Fruit fly (Drosophila melanogaster) whole organism, embryonic: ENCODE results near the gene vir-1.

Experiments used
- B-H2 ChIP-seq: fragments of 200-800 bp; sonication (Bioruptor generic); optimal IDR thresholded peaks from 2 replicates; lab custom pipeline; 2018; ENCODE audit warnings: missing biosample characterization, mild to moderate bottlenecking, missing genetic modification characterization
- Blimp-1 ChIP-seq: fragments of 200-800 bp; sonication (Bioruptor generic); optimal IDR thresholded peaks from 3 replicates; lab custom pipeline; 2018; ENCODE audit warnings: missing biosample characterization, missing genetic modification characterization, mild to moderate bottlenecking, moderate library complexity, missing genetic modification reagents
- CG10267 ChIP-seq: fragments of 200-800 bp; sonication (Bioruptor generic); optimal IDR thresholded peaks from 2 replicates; lab custom pipeline; 2018; ENCODE audit warnings: missing biosample characterization, mild to moderate bottlenecking, missing genetic modification characterization, moderate library complexity
- CG10274 ChIP-seq: fragments of 200-800 bp; sonication (Bioruptor generic); optimal IDR thresholded peaks from 3 replicates; lab custom pipeline; 2017; ENCODE audit warnings: missing biosample characterization, mild to moderate bottlenecking, missing genetic modification characterization
- CG10565 ChIP-seq: fragments of 200-800 bp; sonication (Bioruptor generic); optimal IDR thresholded peaks from 3 replicates; lab custom pipeline; 2016; ENCODE audit warnings: missing biosample characterization, mild to moderate bottlenecking, missing genetic modification characterization
- CG10959 ChIP-seq: fragments of 200-800 bp; sonication (Bioruptor generic); IDR thresholded peaks from 2 replicates; pipeline ENCODE4 v1.3.6; 2022; ENCODE audit warnings: missing biosample characterization, missing genetic modification characterization
- CG11504 ChIP-seq: fragments of 200-800 bp; sonication (Bioruptor generic); optimal IDR thresholded peaks from 3 replicates; lab custom pipeline; 2019; ENCODE audit warnings: missing biosample characterization, mild to moderate bottlenecking, missing genetic modification characterization, moderate library complexity
- CG11695 ChIP-seq: fragments of 200-800 bp; sonication (Bioruptor generic); IDR thresholded peaks from 3 replicates; pipeline ENCODE4 v1.3.6; 2022; ENCODE audit warnings: missing biosample characterization, missing genetic modification characterization
- CG12104 ChIP-seq: fragments of 200-800 bp; sonication (Bioruptor generic); optimal IDR thresholded peaks from 3 replicates; lab custom pipeline; 2016; ENCODE audit warnings: missing biosample characterization, missing genetic modification characterization
- CG14441 ChIP-seq: fragments of 200-800 bp; sonication (Bioruptor generic); IDR thresholded peaks from 2 replicates; pipeline ENCODE4 v1.3.6; 2022; ENCODE audit warnings: missing biosample characterization, missing genetic modification characterization
- CG15696 ChIP-seq: fragments of 200-800 bp; sonication (Bioruptor generic); optimal IDR thresholded peaks from 2 replicates; lab custom pipeline; 2019; ENCODE audit warnings: missing biosample characterization, mild to moderate bottlenecking, missing genetic modification characterization, moderate library complexity
- CG1647 ChIP-seq: fragments of 200-800 bp; sonication (Bioruptor generic); optimal IDR thresholded peaks from 3 replicates; lab custom pipeline; 2016; ENCODE audit warnings: missing biosample characterization, missing genetic modification characterization
- CG17361 ChIP-seq: fragments of 200-800 bp; sonication (Bioruptor generic); IDR thresholded peaks from 3 replicates; pipeline ENCODE4 v1.3.6; 2022; ENCODE audit warnings: missing biosample characterization, missing genetic modification characterization
- CG17829 ChIP-seq: fragments of 200-800 bp; optimal IDR thresholded peaks from 2 replicates; lab custom pipeline; 2019; ENCODE audit warnings: missing biosample characterization, mild to moderate bottlenecking, missing genetic modification characterization, moderate library complexity
- CG18599 ChIP-seq: fragments of 200-800 bp; sonication (Bioruptor generic); optimal IDR thresholded peaks from 3 replicates; lab custom pipeline; 2017; ENCODE audit warnings: missing biosample characterization, missing genetic modification characterization, mild to moderate bottlenecking, moderate library complexity, missing genetic modification reagents
- CG2889 ChIP-seq: fragments of 200-800 bp; sonication (Bioruptor generic); IDR thresholded peaks from 3 replicates; pipeline ENCODE4 v1.3.6; 2022; ENCODE audit warnings: missing biosample characterization, missing genetic modification characterization
- CG3281 ChIP-seq: fragments of 200-800 bp; sonication (Bioruptor generic); optimal IDR thresholded peaks from 3 replicates; lab custom pipeline; 2017; ENCODE audit warnings: missing biosample characterization, mild to moderate bottlenecking, missing genetic modification characterization
- CG4424 ChIP-seq: fragments of 200-800 bp; sonication (Bioruptor generic); optimal IDR thresholded peaks from 3 replicates; lab custom pipeline; 2016; ENCODE audit warnings: missing biosample characterization, missing genetic modification characterization
- CG6813 ChIP-seq: fragments of 200-800 bp; sonication (Bioruptor generic); optimal IDR thresholded peaks from 2 replicates; lab custom pipeline; 2017; ENCODE audit warnings: missing biosample characterization, missing genetic modification characterization, mild to moderate bottlenecking, moderate library complexity, missing genetic modification reagents
- CG7556 ChIP-seq: fragments of 200-800 bp; sonication (Bioruptor generic); optimal IDR thresholded peaks from 2 replicates; lab custom pipeline; 2017; ENCODE audit warnings: missing biosample characterization, mild to moderate bottlenecking, missing genetic modification characterization
- CG8944 ChIP-seq: fragments of 200-800 bp; sonication (Bioruptor generic); optimal IDR thresholded peaks from 3 replicates; lab custom pipeline; 2016; ENCODE audit warnings: missing biosample characterization, missing genetic modification characterization
- CG9437 ChIP-seq: fragments of 200-800 bp; sonication (Bioruptor generic); optimal IDR thresholded peaks from 2 replicates; lab custom pipeline; 2018; ENCODE audit warnings: missing biosample characterization, mild to moderate bottlenecking, missing genetic modification characterization
- CG9609 ChIP-seq: fragments of 200-800 bp; sonication (Bioruptor generic); optimal IDR thresholded peaks from 3 replicates; lab custom pipeline; 2016; ENCODE audit warnings: missing biosample characterization, missing genetic modification characterization
- CG9727 ChIP-seq: fragments of 200-800 bp; sonication (Bioruptor generic); optimal IDR thresholded peaks from 3 replicates; lab custom pipeline; 2017; ENCODE audit warnings: missing biosample characterization, mild to moderate bottlenecking, missing genetic modification characterization
- CoRest ChIP-seq: fragments of 200-800 bp; sonication (Bioruptor generic); optimal IDR thresholded peaks from 3 replicates; lab custom pipeline; 2018; ENCODE audit warnings: missing biosample characterization, mild to moderate bottlenecking, missing genetic modification characterization, moderate library complexity
- Drgx ChIP-seq: fragments of 200-800 bp; sonication (Bioruptor generic); IDR thresholded peaks from 2 replicates; pipeline ENCODE4 v1.3.6; 2022; ENCODE audit warnings: missing biosample characterization, missing genetic modification characterization
- Gsc ChIP-seq: fragments of 200-800 bp; sonication (Bioruptor generic); IDR thresholded peaks from 2 replicates; pipeline ENCODE4 v1.3.6; 2022; ENCODE audit warnings: missing biosample characterization, missing genetic modification characterization
- Hr3 ChIP-seq: fragments of 200-800 bp; sonication (Bioruptor generic); optimal IDR thresholded peaks from 3 replicates; lab custom pipeline; 2016; ENCODE audit warnings: missing biosample characterization, missing genetic modification characterization
- Hr51 ChIP-seq, 2 experiments: fragments of 200-800 bp; sonication (Bioruptor generic); optimal IDR thresholded peaks; 2 replicates in 1 of 2; 3 replicates in 1 of 2; lab custom pipeline; 2016 to 2018; ENCODE audit warnings: missing biosample characterization in 2 of 2, missing genetic modification characterization in 2 of 2, mild to moderate bottlenecking in 1 of 2, moderate library complexity in 1 of 2
- NC2α ChIP-seq: fragments of 200-800 bp; sonication (Bioruptor generic); optimal IDR thresholded peaks from 2 replicates; lab custom pipeline; 2016; ENCODE audit warnings: missing biosample characterization, missing genetic modification characterization
- PHDP ChIP-seq: fragments of 200-800 bp; sonication (Bioruptor generic); optimal IDR thresholded peaks from 3 replicates; lab custom pipeline; 2018; ENCODE audit warnings: missing biosample characterization, mild to moderate bottlenecking, missing genetic modification characterization, moderate library complexity
- Sox100B ChIP-seq: fragments of 200-800 bp; sonication (Bioruptor generic); optimal IDR thresholded peaks from 3 replicates; lab custom pipeline; 2018; ENCODE audit warnings: missing biosample characterization, mild to moderate bottlenecking, missing genetic modification characterization
- Sox102F ChIP-seq: fragments of 200-800 bp; sonication (Bioruptor generic); optimal IDR thresholded peaks from 2 replicates; lab custom pipeline; 2018; ENCODE audit warnings: missing biosample characterization, mild to moderate bottlenecking, missing genetic modification characterization, moderate library complexity
- Xbp1 ChIP-seq: fragments of 200-800 bp; sonication (Bioruptor generic); optimal IDR thresholded peaks from 3 replicates; lab custom pipeline; 2016; ENCODE audit warnings: missing biosample characterization, mild to moderate bottlenecking, missing genetic modification characterization
- ato ChIP-seq: fragments of 200-800 bp; sonication (Bioruptor generic); IDR thresholded peaks from 2 replicates; pipeline ENCODE4 v1.3.6; 2022; ENCODE audit warnings: missing biosample characterization, missing genetic modification characterization; ENCODE audit not compliant: partially characterized antibody
- chif ChIP-seq, 2 experiments: fragments of 200-800 bp; sonication (Bioruptor generic); optimal IDR thresholded peaks; 3 replicates each; lab custom pipeline; 2016; ENCODE audit warnings: missing biosample characterization in 2 of 2, missing genetic modification characterization in 2 of 2
- dati ChIP-seq: fragments of 200-800 bp; sonication (Bioruptor generic); IDR thresholded peaks from 2 replicates; pipeline ENCODE4 v1.3.6; 2022; ENCODE audit warnings: missing biosample characterization, missing genetic modification characterization
- dmrt99B ChIP-seq: fragments of 200-800 bp; sonication (Bioruptor generic); optimal IDR thresholded peaks from 2 replicates; lab custom pipeline; 2018; ENCODE audit warnings: missing biosample characterization, mild to moderate bottlenecking, missing genetic modification characterization, moderate library complexity
- ftz-f1 ChIP-seq: fragments of 200-800 bp; sonication (Bioruptor generic); optimal IDR thresholded peaks from 2 replicates; lab custom pipeline; 2016; ENCODE audit warnings: missing biosample characterization, missing genetic modification characterization
- gem ChIP-seq: fragments of 200-800 bp; sonication (Bioruptor generic); optimal IDR thresholded peaks from 2 replicates; lab custom pipeline; 2019; ENCODE audit warnings: missing biosample characterization, mild to moderate bottlenecking, missing genetic modification characterization, moderate library complexity
- grau ChIP-seq: fragments of 200-800 bp; optimal IDR thresholded peaks from 3 replicates; lab custom pipeline; 2019; ENCODE audit warnings: missing biosample characterization, mild to moderate bottlenecking, missing genetic modification characterization, moderate library complexity
- gro ChIP-seq: fragments of 200-800 bp; sonication (Bioruptor generic); optimal IDR thresholded peaks from 2 replicates; lab custom pipeline; 2016; ENCODE audit warnings: missing biosample characterization, missing genetic modification characterization
- h ChIP-seq: fragments of >200 bp; optimal IDR thresholded peaks from 2 replicates; lab custom pipeline; 2017
- lab ChIP-seq: fragments of 200-800 bp; sonication (Bioruptor generic); optimal IDR thresholded peaks from 3 replicates; lab custom pipeline; 2017; ENCODE audit warnings: missing biosample characterization, missing genetic modification characterization, mild to moderate bottlenecking, moderate library complexity, missing genetic modification reagents
- lola ChIP-seq, 3 experiments: fragments of >200 bp in 2 of 3; fragments of 200-800 bp in 1 of 3; sonication (Bioruptor generic) in 1 of 3; optimal IDR thresholded peaks; 2 replicates each; lab custom pipeline; 2017 to 2019; ENCODE audit warnings: missing biosample characterization in 3 of 3, missing genetic modification characterization in 3 of 3, mild to moderate bottlenecking in 1 of 3, moderate library complexity in 1 of 3
- phol ChIP-seq: fragments of 200-800 bp; sonication (Bioruptor generic); optimal IDR thresholded peaks from 3 replicates; lab custom pipeline; 2018; ENCODE audit warnings: missing biosample characterization, mild to moderate bottlenecking, missing genetic modification characterization, moderate library complexity
- rib ChIP-seq: fragments of 200-800 bp; sonication (Bioruptor generic); IDR thresholded peaks from 2 replicates; pipeline ENCODE4 v1.3.6; 2022; ENCODE audit warnings: missing biosample characterization, missing genetic modification characterization
- row ChIP-seq: fragments of 200-800 bp; sonication (Bioruptor generic); IDR thresholded peaks from 3 replicates; pipeline ENCODE4 v1.3.6; 2022; ENCODE audit warnings: missing biosample characterization, missing genetic modification characterization
- sna ChIP-seq: fragments of 200-800 bp; sonication (Bioruptor generic); IDR thresholded peaks from 2 replicates; pipeline ENCODE4 v1.3.6; 2022; ENCODE audit warnings: missing biosample characterization, missing genetic modification characterization; ENCODE audit not compliant: partially characterized antibody
- tap ChIP-seq: fragments of 200-800 bp; optimal IDR thresholded peaks from 3 replicates; lab custom pipeline; 2019; ENCODE audit warnings: missing biosample characterization, mild to moderate bottlenecking, missing genetic modification characterization, moderate library complexity

The vir-1 gene

dm6 chr2L:12415485-12416137 is 7.6 kb downstream of the vir-1 start (continued):
- TF ChIP-seq Gsc (no peak), grau (peak; percentile 37), CG2889 (GFP tag; lab: Robert Waterston, UW) (no peak), CG11504 (tag; lab: Kevin White, UChicago) (peak; percentile 66), CG9609 (GFP tag; lab: Kevin White, UChicago) (no peak), CG10267 (peak; percentile 29), PHDP (tag; lab: Kevin White, UChicago) (peak; percentile 43), B-H2 (GFP tag; lab: Kevin White, UChicago) (no peak), Sox102F (GFP tag; lab: Kevin White, UChicago) (peak; percentile 42), Hr3 (GFP tag; lab: Kevin White, UChicago) (peak; percentile 9), lab (GFP tag; lab: Kevin White, UChicago) (peak; percentile 6), CG1647 (GFP tag; lab: Kevin White, UChicago) (no peak), row (GFP tag; lab: Robert Waterston, UW) (peak; percentile 37; the same call in 1 of the 3 replicates), lola (GFP tag; optimal IDR thresholded peaks at IDR 0.05; lab: Kevin White, UChicago) (peak in 1 of 3 experiments; percentile 61), CG15696 (peak; percentile 13), gro (GFP tag; lab: Kevin White, UChicago) (no peak), CG4424 (GFP tag; lab: Kevin White, UChicago) (peak; percentile 19), gem (tag; lab: Kevin White, UChicago) (peak; percentile 65), CG17829 (tag; lab: Kevin White, UChicago) (peak; percentile 11), CoRest (peak; percentile 46), CG9727 (peak; percentile 62), Drgx (no peak), Blimp-1 (GFP tag; lab: Kevin White, UChicago) (peak; percentile 37), CG9437 (GFP tag; lab: Kevin White, UChicago) (peak; percentile 32), CG3281 (GFP tag; lab: Kevin White, UChicago) (peak; percentile 14), dmrt99B (tag; lab: Kevin White, UChicago) (peak; percentile 22), tap (tag; lab: Kevin White, UChicago) (no peak), CG7556 (GFP tag; lab: Kevin White, UChicago) (peak; percentile 59), CG11695 (GFP tag; lab: Robert Waterston, UW) (no peak), Hr51 (GFP tag; optimal IDR thresholded peaks at IDR 0.05; lab: Kevin White, UChicago) (peak in 1 of 2 experiments; percentile 44), CG6813 (GFP tag; lab: Kevin White, UChicago) (no peak), CG18599 (peak; percentile 1), CG17361 (GFP tag; lab: Robert Waterston, UW) (peak; percentile 72; the same call in 2 of the 3 replicates), phol (tag; lab: Kevin White, UChicago) (peak; percentile 46)

dm6 chr2L:12413899-12414298 is 9.3 kb downstream of the vir-1 start:
- TF ChIP-seq gem (tag; lab: Kevin White, UChicago), result peak; percentile 43
- no peak for TF ChIP-seq ftz-f1 (GFP tag; lab: Kevin White, UChicago)
- no peak for TF ChIP-seq Sox100B (GFP tag; lab: Kevin White, UChicago)
- TF ChIP-seq sna, result no peak
- no peak for TF ChIP-seq CG14441 (GFP tag; lab: Robert Waterston, UW)
- no peak for TF ChIP-seq CG8944 (GFP tag; lab: Kevin White, UChicago)
- TF ChIP-seq CG12104 (GFP tag; lab: Kevin White, UChicago), result no peak
- no peak for TF ChIP-seq chif (GFP tag; optimal IDR thresholded peaks at IDR 0.05; lab: Kevin White, UChicago)
- TF ChIP-seq CG10565 (GFP tag; lab: Kevin White, UChicago), result no peak
- no peak for TF ChIP-seq gro (GFP tag; lab: Kevin White, UChicago)
- TF ChIP-seq CG10274 (GFP tag; lab: Kevin White, UChicago), result no peak
- no peak for TF ChIP-seq h (lab: Kevin White, UChicago)
- no peak for TF ChIP-seq Xbp1 (GFP tag; lab: Kevin White, UChicago)
- TF ChIP-seq dati (GFP tag; lab: Robert Waterston, UW), result no peak
- TF ChIP-seq CG7556 (GFP tag; lab: Kevin White, UChicago), result no peak
- TF ChIP-seq NC2α (GFP tag; lab: Kevin White, UChicago), result no peak
- TF ChIP-seq ato, result no peak
- TF ChIP-seq rib (GFP tag; lab: Robert Waterston, UW), result no peak
- TF ChIP-seq CG10959 (GFP tag; lab: Robert Waterston, UW), result no peak
